Fruit fly (Drosophila melanogaster) whole organism, wandering third instar larva: ENCODE data around the gene CG32271.

ENCODE experiments used
- Abd-B ChIP-seq: fragments of >200 bp; optimal IDR thresholded peaks from 2 replicates; lab custom pipeline; 2017; ENCODE audit warnings: missing biosample characterization, missing genetic modification characterization
- CG9705 ChIP-seq: fragments of 200-800 bp; sonication (Bioruptor generic); optimal IDR thresholded peaks from 2 replicates; lab custom pipeline; 2018; ENCODE audit warnings: missing biosample characterization, mild to moderate bottlenecking, missing genetic modification characterization
- CrebA ChIP-seq: fragments of 200-800 bp; sonication (Bioruptor generic); optimal IDR thresholded peaks from 2 replicates; lab custom pipeline; 2016; ENCODE audit warnings: missing biosample characterization, mild to moderate bottlenecking, missing genetic modification characterization, borderline replicate concordance
- GATAd ChIP-seq: sonication (Bioruptor generic); optimal IDR thresholded peaks from 2 replicates; lab custom pipeline; 2016; ENCODE audit warnings: missing biosample characterization, missing genetic modification characterization
- Hr83 ChIP-seq: fragments of 200-300 bp; sonication (Bioruptor generic); optimal IDR thresholded peaks from 2 replicates; lab custom pipeline; 2016; ENCODE audit warnings: missing biosample characterization, mild to moderate bottlenecking, missing genetic modification characterization, moderate library complexity; ENCODE audit not compliant: poor library complexity, severe bottlenecking
- Mio ChIP-seq: sonication (Bioruptor generic); optimal IDR thresholded peaks from 2 replicates; lab custom pipeline; 2016; ENCODE audit warnings: missing biosample characterization, missing genetic modification characterization
- OdsH ChIP-seq: fragments of 200-800 bp; sonication (Bioruptor generic); optimal IDR thresholded peaks from 2 replicates; lab custom pipeline; 2016; ENCODE audit warnings: missing biosample characterization, mild to moderate bottlenecking, missing genetic modification characterization
- Vsx2 ChIP-seq: fragments of 200-300, 225-300 bp; sonication (Bioruptor generic); optimal IDR thresholded peaks from 2 replicates; lab custom pipeline; 2018; ENCODE audit warnings: missing biosample characterization, missing genetic modification characterization; ENCODE audit not compliant: partially characterized antibody
- dsf ChIP-seq: sonication (Bioruptor generic); optimal IDR thresholded peaks from 2 replicates; lab custom pipeline; 2016; ENCODE audit warnings: missing biosample characterization, missing genetic modification characterization, borderline replicate concordance
- ey ChIP-seq: fragments of 200-800 bp; sonication (Bioruptor generic); optimal IDR thresholded peaks from 2 replicates; lab custom pipeline; 2016; ENCODE audit warnings: missing biosample characterization, missing genetic modification characterization
- h ChIP-seq: fragments of 200-800 bp; sonication (Bioruptor generic); optimal IDR thresholded peaks from 3 replicates; lab custom pipeline; 2016; ENCODE audit warnings: missing biosample characterization, mild to moderate bottlenecking, missing genetic modification characterization
- lola ChIP-seq: fragments of >200 bp; optimal IDR thresholded peaks from 2 replicates; lab custom pipeline; 2017; ENCODE audit warnings: missing biosample characterization, missing genetic modification characterization
- psq ChIP-seq: fragments of 200-800 bp; sonication (Bioruptor generic); optimal IDR thresholded peaks from 3 replicates; lab custom pipeline; 2017; ENCODE audit warnings: missing biosample characterization, mild to moderate bottlenecking, missing genetic modification characterization, moderate library complexity

dm6 chr3L:3159309-3160194, 43.4 kb downstream of the CG32271 start, which contains the start of the genes ND-30 and CG15812:
- no peak for TF ChIP-seq CrebA (GFP tag; lab: Kevin White, UChicago)
- TF ChIP-seq Vsx2 (GFP tag; lab: Kevin White, UChicago) = no peak
- TF ChIP-seq Mio = no peak
- TF ChIP-seq lola = no peak
- no peak for TF ChIP-seq Abd-B (GFP tag; lab: Kevin White, UChicago)
- no peak for TF ChIP-seq CG9705 (GFP tag; lab: Kevin White, UChicago)
- no peak for TF ChIP-seq OdsH (GFP tag; lab: Kevin White, UChicago)
- no peak for TF ChIP-seq dsf
- no peak for TF ChIP-seq ey (GFP tag; lab: Kevin White, UChicago)
- TF ChIP-seq Hr83 = peak; percentile 5
- TF ChIP-seq GATAd (GFP tag; lab: Kevin White, UChicago) = no peak
- TF ChIP-seq h (GFP tag; lab: Kevin White, UChicago) = no peak
- peak; percentile 22 for TF ChIP-seq psq (GFP tag; lab: Kevin White, UChicago)
